Worm (Caenorhabditis elegans) whole organism, late embryonic: Measurements from ENCODE around the gene grl-10.

Experiments
- C08G9.2 ChIP-seq: sonication (generic microtip); optimal IDR thresholded peaks from 2 replicates; lab custom pipeline; 2016; ENCODE audit warnings: mild to moderate bottlenecking, missing genetic modification characterization, moderate library complexity, missing compliant biosample characterization
- F13H6.1 ChIP-seq: sonication (generic microtip); optimal IDR thresholded peaks from 2 replicates; lab custom pipeline; 2016; ENCODE audit warnings: missing genetic modification characterization, missing compliant biosample characterization
- ahr-1 ChIP-seq: sonication (generic microtip); optimal IDR thresholded peaks from 2 replicates; lab custom pipeline; 2016; ENCODE audit warnings: missing genetic modification characterization, missing compliant biosample characterization
- ama-1 ChIP-seq: fragments of 150-350 bp; optimal IDR thresholded peaks from 2 replicates; lab custom pipeline; 2014
- ceh-18 ChIP-seq: sonication (generic microtip); optimal IDR thresholded peaks from 2 replicates; lab custom pipeline; 2016; ENCODE audit warnings: missing genetic modification characterization, missing compliant biosample characterization
- ceh-19 ChIP-seq: fragments of 200-800 bp; sonication (Bioruptor generic); optimal IDR thresholded peaks from 2 replicates; lab custom pipeline; 2018; ENCODE audit warnings: mild to moderate bottlenecking, missing genetic modification characterization, missing compliant biosample characterization
- ceh-31 ChIP-seq: sonication (generic microtip); optimal IDR thresholded peaks from 2 replicates; lab custom pipeline; 2016; ENCODE audit warnings: missing genetic modification characterization, missing compliant biosample characterization
- ceh-45 ChIP-seq: fragments of 200-800 bp; sonication (Bioruptor generic); IDR thresholded peaks from 2 replicates; pipeline ENCODE4 v1.3.6; 2022; ENCODE audit warnings: missing genetic modification reagents, missing genetic modification characterization, missing compliant biosample characterization
- ceh-6 ChIP-seq: fragments of 200-800 bp; sonication (Bioruptor generic); optimal IDR thresholded peaks from 2 replicates; lab custom pipeline; 2018; ENCODE audit warnings: mild to moderate bottlenecking, missing genetic modification characterization, missing compliant biosample characterization
- dve-1 ChIP-seq: sonication (generic microtip); optimal IDR thresholded peaks from 2 replicates; lab custom pipeline; 2017; ENCODE audit warnings: antibody characterized with exemption, mild to moderate bottlenecking, missing genetic modification characterization, missing compliant biosample characterization
- elt-2 ChIP-seq: sonication (generic microtip); optimal IDR thresholded peaks from 2 replicates; lab custom pipeline; 2016; ENCODE audit warnings: missing genetic modification reagents, missing genetic modification characterization, missing compliant biosample characterization
- ets-4 ChIP-seq: sonication (generic microtip); optimal IDR thresholded peaks from 2 replicates; lab custom pipeline; 2016; ENCODE audit warnings: missing genetic modification characterization, missing compliant biosample characterization
- eyg-1 ChIP-seq: sonication (generic microtip); optimal IDR thresholded peaks from 2 replicates; lab custom pipeline; 2016; ENCODE audit warnings: missing genotype, missing genetic modification characterization, missing compliant biosample characterization
- fkh-6 ChIP-seq: sonication (generic microtip); optimal IDR thresholded peaks from 2 replicates; lab custom pipeline; 2016; ENCODE audit warnings: missing genetic modification characterization, missing compliant biosample characterization
- hlh-30 ChIP-seq: sonication (generic microtip); optimal IDR thresholded peaks from 2 replicates; lab custom pipeline; 2017; ENCODE audit warnings: antibody characterized with exemption, missing genetic modification characterization, missing compliant biosample characterization; ENCODE audit not compliant: insufficient read depth
- hlh-6 ChIP-seq: sonication (generic microtip); optimal IDR thresholded peaks from 2 replicates; lab custom pipeline; 2016; ENCODE audit warnings: missing genotype, missing genetic modification characterization, missing compliant biosample characterization
- hlh-8 ChIP-seq: sonication (generic microtip); optimal IDR thresholded peaks from 2 replicates; lab custom pipeline; 2016; ENCODE audit warnings: missing genotype, missing genetic modification characterization, missing compliant biosample characterization
- lin-11 ChIP-seq: fragments of 200-800 bp; sonication (Bioruptor generic); optimal IDR thresholded peaks from 2 replicates; lab custom pipeline; 2018; ENCODE audit warnings: mild to moderate bottlenecking, missing genetic modification characterization, missing compliant biosample characterization
- mec-3 ChIP-seq: sonication (generic microtip); optimal IDR thresholded peaks from 2 replicates; lab custom pipeline; 2016; ENCODE audit warnings: borderline replicate concordance, missing genetic modification characterization, missing compliant biosample characterization
- nfya-1 ChIP-seq: sonication (generic microtip); optimal IDR thresholded peaks from 2 replicates; lab custom pipeline; 2017; ENCODE audit warnings: missing genetic modification characterization, mild to moderate bottlenecking, missing compliant biosample characterization, antibody characterized with exemption, moderate library complexity
- nhr-11 ChIP-seq: fragments of 150-350 bp; optimal IDR thresholded peaks from 2 replicates; lab custom pipeline; 2014; ENCODE audit warnings: missing biosample characterization, missing genetic modification characterization
- nhr-232 ChIP-seq: sonication (generic microtip); optimal IDR thresholded peaks from 2 replicates; lab custom pipeline; 2016; ENCODE audit warnings: missing genetic modification characterization, missing compliant biosample characterization
- odd-2 ChIP-seq: sonication (generic microtip); optimal IDR thresholded peaks from 2 replicates; lab custom pipeline; 2017; ENCODE audit warnings: antibody characterized with exemption, mild to moderate bottlenecking, missing genetic modification characterization, missing compliant biosample characterization
- pqm-1 ChIP-seq: sonication (generic microtip); optimal IDR thresholded peaks from 2 replicates; lab custom pipeline; 2016; ENCODE audit warnings: missing genetic modification characterization, missing compliant biosample characterization
- ref-2 ChIP-seq: sonication (generic microtip); optimal IDR thresholded peaks from 2 replicates; lab custom pipeline; 2016; ENCODE audit warnings: missing genetic modification characterization, missing compliant biosample characterization
- rnt-1 ChIP-seq: sonication (generic microtip); optimal IDR thresholded peaks from 2 replicates; lab custom pipeline; 2016; ENCODE audit warnings: missing genetic modification characterization, missing compliant biosample characterization
- sox-2 ChIP-seq: fragments of 200-800 bp; sonication (Bioruptor generic); IDR thresholded peaks from 2 replicates; pipeline ENCODE4 v1.3.6; 2022; ENCODE audit warnings: missing genetic modification reagents, missing genetic modification characterization, missing compliant biosample characterization
- sox-4 ChIP-seq: sonication (generic microtip); optimal IDR thresholded peaks from 2 replicates; lab custom pipeline; 2017; ENCODE audit warnings: mild to moderate bottlenecking, missing genetic modification characterization, inconsistent platforms, missing compliant biosample characterization
- tbx-2 ChIP-seq: sonication (generic microtip); optimal IDR thresholded peaks from 2 replicates; lab custom pipeline; 2016; ENCODE audit warnings: missing genetic modification characterization, missing compliant biosample characterization
- ttx-3 ChIP-seq: sonication (generic microtip); optimal IDR thresholded peaks from 2 replicates; lab custom pipeline; 2016; ENCODE audit warnings: missing genetic modification reagents, missing genetic modification characterization, missing compliant biosample characterization
- unc-3 ChIP-seq, 2 experiments: fragments of 200-800 bp in 1 of 2; sonication (Bioruptor generic) in 1 of 2; sonication (generic microtip) in 1 of 2; conservative IDR thresholded peaks in 1 of 2; optimal IDR thresholded peaks in 1 of 2; 2 replicates each; pipeline versions ENCODE4 v1.3.6 to Lab custom; 2016 to 2022; ENCODE audit warnings: missing compliant biosample characterization in 2 of 2, missing genetic modification characterization in 2 of 2, missing genetic modification reagents in 1 of 2
- unc-42 ChIP-seq: sonication (generic microtip); optimal IDR thresholded peaks from 2 replicates; lab custom pipeline; 2016; ENCODE audit warnings: missing genotype, missing genetic modification characterization, missing compliant biosample characterization
- unc-55 ChIP-seq: sonication (generic microtip); optimal IDR thresholded peaks from 2 replicates; lab custom pipeline; 2017; ENCODE audit warnings: missing biosample characterization, missing genetic modification reagents, missing genetic modification characterization
- zip-5 ChIP-seq: sonication (generic microtip); optimal IDR thresholded peaks from 2 replicates; lab custom pipeline; 2016; ENCODE audit warnings: missing genetic modification characterization, missing compliant biosample characterization
- ztf-16 ChIP-seq: sonication (generic microtip); optimal IDR thresholded peaks from 2 replicates; lab custom pipeline; 2017; ENCODE audit warnings: missing genetic modification characterization, missing compliant biosample characterization

grl-10 gene

DNA sequence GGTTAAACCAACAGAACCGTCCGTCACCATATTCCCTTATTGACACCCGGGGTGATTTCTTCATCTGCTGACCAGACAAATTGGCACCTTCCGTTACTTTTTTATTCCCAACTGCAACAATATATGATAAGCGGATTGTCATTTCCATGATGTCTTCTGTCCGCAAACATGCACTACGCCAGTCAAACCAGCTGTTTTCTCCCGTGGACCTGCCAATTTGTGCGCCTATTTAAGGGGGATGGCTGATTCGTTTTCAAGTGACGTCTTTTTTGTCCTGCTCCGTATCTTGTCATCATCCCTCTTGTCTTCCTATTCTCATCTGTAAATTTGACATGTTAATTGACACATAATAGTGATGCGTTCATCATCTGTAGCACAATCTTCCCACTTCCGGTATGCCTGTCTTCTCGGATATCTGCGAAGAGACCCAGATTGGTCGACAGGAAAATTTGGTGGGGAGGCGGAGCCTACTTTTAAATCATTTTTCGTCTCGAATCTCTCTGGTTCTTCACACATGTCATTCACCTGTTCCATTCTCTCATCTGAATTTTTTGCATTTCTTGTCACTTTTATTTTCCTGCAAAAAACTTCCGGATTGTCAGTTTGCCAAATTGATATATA lies 26.2 kb upstream of the grl-10 start:
- TF ChIP-seq ceh-18 (no peak), hlh-8 (tag; lab: Kevin White, UChicago) (no peak), nhr-232 (tag; lab: Kevin White, UChicago) (no peak), F13H6.1 (no peak), tbx-2 (tag; lab: Kevin White, UChicago) (no peak), sox-2 (GFP tag; lab: Robert Waterston, UW) (no peak), ceh-45 (GFP tag; lab: Robert Waterston, UW) (no peak), rnt-1 (tag; lab: Kevin White, UChicago) (no peak), pqm-1 (tag; lab: Kevin White, UChicago) (no peak), odd-2 (tag; lab: Kevin White, UChicago) (no peak), elt-2 (no peak)

DNA sequence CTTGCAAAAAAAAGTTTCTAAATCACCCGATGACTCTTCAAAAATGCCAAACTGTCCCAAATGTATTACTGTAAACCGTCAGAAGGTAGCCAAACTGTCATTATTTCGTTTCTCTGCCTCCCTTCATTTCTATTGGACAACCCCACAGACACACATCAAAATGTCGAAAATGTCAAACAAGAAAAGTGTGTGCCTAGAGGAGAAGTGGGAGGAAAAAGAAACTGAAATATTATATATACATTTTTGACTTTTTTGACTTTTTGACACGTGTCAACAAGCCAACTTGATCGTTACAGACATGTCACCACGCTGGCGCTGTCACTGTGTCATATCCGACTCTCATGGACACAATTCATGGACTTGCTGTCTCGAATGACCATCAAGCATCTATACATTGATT lies 24.6 kb upstream of the grl-10 start:
- no peak for TF ChIP-seq hlh-8 (tag; lab: Kevin White, UChicago)
- no peak for TF ChIP-seq zip-5 (tag; lab: Kevin White, UChicago)
- TF ChIP-seq ttx-3 (tag; lab: Kevin White, UChicago) = no peak
- TF ChIP-seq tbx-2 (tag; lab: Kevin White, UChicago) = no peak
- no peak for TF ChIP-seq ref-2 (tag; lab: Kevin White, UChicago)
- TF ChIP-seq elt-2 = no peak
- TF ChIP-seq nhr-11 = no peak

DNA sequence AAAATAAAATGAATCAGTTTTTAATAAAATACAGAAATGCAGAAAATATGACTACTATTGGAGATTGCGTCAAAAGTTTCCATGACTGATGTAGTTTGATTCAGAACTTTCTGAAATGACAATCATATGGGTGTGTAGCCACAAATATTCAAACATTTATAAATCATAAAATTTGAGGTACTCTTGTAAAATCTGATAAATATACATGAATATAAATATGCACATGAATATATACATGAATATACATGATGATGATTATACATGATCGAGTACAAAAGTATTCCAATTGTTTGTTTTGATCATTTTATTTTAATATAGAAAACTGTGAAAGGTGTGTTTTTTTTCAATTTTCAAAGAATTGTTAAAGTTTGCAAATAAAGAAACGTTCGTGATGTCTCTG lies 19.8 kb upstream of the grl-10 start, which contains the start of gene T05B11.4:
TSS of gene T05B11.4 (minus strand) at position 101 of the 400 bp plus-strand sequence.
- no peak for TF ChIP-seq mec-3 (tag; lab: Kevin White, UChicago)
- no peak for TF ChIP-seq ceh-6
- TF ChIP-seq ets-4 (tag; lab: Kevin White, UChicago) = no peak
- no peak for TF ChIP-seq ceh-19
- TF ChIP-seq ttx-3 (tag; lab: Kevin White, UChicago) = no peak
- TF ChIP-seq eyg-1 = no peak
- TF ChIP-seq ama-1 (lab: Kevin White, UChicago) = no peak
- no peak for TF ChIP-seq dve-1
- TF ChIP-seq C08G9.2 (tag; lab: Kevin White, UChicago) = no peak
- TF ChIP-seq ref-2 (tag; lab: Kevin White, UChicago) = no peak
- TF ChIP-seq unc-3 (GFP tag; conservative IDR thresholded peaks at IDR 0.05; lab: Robert Waterston, UW) = no peak
- no peak for TF ChIP-seq unc-3 (tag; optimal IDR thresholded peaks at IDR 0.05; lab: Kevin White, UChicago)
- no peak for TF ChIP-seq sox-4 (tag; lab: Kevin White, UChicago)
- no peak for TF ChIP-seq lin-11
- no peak for TF ChIP-seq fkh-6 (tag; lab: Kevin White, UChicago)
- TF ChIP-seq ahr-1 (tag; lab: Kevin White, UChicago) = no peak
- TF ChIP-seq ztf-16 = no peak
- TF ChIP-seq hlh-6 (tag; lab: Kevin White, UChicago) = no peak
- no peak for TF ChIP-seq ceh-31 (tag; lab: Kevin White, UChicago)
- no peak for TF ChIP-seq pqm-1 (tag; lab: Kevin White, UChicago)
- TF ChIP-seq unc-42 = no peak

DNA sequence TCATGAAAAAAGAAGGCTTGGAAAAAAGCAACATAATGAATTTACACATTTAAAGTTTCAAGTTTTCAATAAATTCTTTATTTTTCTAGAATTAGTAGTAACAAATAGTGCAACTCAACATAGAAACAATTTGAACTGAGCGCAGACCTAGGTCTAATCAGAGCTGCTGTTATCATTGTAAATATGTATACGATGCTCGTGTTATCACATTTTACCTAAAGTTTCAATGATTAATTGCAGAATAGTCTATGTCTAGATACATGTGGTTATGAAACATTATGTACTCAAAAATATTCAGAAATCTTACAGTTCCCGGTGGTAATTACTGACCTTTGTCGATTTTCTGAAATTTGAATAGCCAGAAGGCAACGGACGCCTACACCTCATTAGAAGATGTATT lies 18.4 kb upstream of the grl-10 start:
- TF ChIP-seq ceh-18 (no peak), elt-2 (peak; percentile 79)

DNA sequence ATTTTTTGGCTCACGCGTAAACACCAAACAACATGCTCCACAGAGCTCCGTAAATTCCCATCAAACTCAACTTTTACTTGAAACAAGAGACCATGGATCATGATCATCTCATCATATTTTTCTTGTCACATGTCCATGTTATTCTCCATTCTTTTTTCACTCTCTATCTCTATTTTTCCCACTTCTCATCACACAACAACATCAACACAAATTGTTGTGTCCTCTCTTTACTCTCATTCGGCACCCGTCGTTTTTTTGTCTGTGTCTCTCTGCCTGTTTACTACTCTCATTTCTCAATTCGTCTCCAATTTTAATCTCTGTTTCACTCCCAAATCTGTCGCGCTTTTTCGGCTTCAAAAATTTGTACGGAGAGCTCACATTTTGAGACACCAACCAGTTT lies 15.1 kb upstream of the grl-10 start:
- TF ChIP-seq nfya-1 (tag; lab: Kevin White, UChicago) = no peak
- TF ChIP-seq unc-42 = peak; percentile 73
- no peak for TF ChIP-seq unc-3 (GFP tag; conservative IDR thresholded peaks at IDR 0.05; lab: Robert Waterston, UW)
- TF ChIP-seq unc-3 (tag; optimal IDR thresholded peaks at IDR 0.05; lab: Kevin White, UChicago) = no peak
- peak; percentile 65 for TF ChIP-seq unc-55 (GFP tag; lab: Kevin White, UChicago)
- TF ChIP-seq hlh-30 = peak; percentile 0
- no peak for TF ChIP-seq nhr-11
- TF ChIP-seq ceh-18 = peak; percentile 45
- no peak for TF ChIP-seq pqm-1 (tag; lab: Kevin White, UChicago)
